Worm (Caenorhabditis elegans): ENCODE data around the gene ZK430.5.

The ZK430.5 gene

ce11 chrII:4441278-4441677 is 35.8 kb downstream of the ZK430.5 start:
- TF ChIP-seq nhr-12 (tag; optimal IDR thresholded peaks at IDR 0.05): no peak
- no peak for TF ChIP-seq snpc-4 (tag; optimal IDR thresholded peaks at IDR 0.05)
- TF ChIP-seq blmp-1 (tag; optimal IDR thresholded peaks at IDR 0.05; ENCODE audit: insufficient read depth): no peak

ce11 chrII:4444811-4445210 is 39.4 kb downstream of the ZK430.5 start:
- TF ChIP-seq nhr-25 (tag; optimal IDR thresholded peaks at IDR 0.05): no peak
- TF ChIP-seq fos-1 (tag; optimal IDR thresholded peaks at IDR 0.05): no peak
- TF ChIP-seq ceh-16 (tag; optimal IDR thresholded peaks at IDR 0.05): no peak
- TF ChIP-seq sem-4 (tag; optimal IDR thresholded peaks at IDR 0.05): no peak
- no peak for TF ChIP-seq zag-1 (tag; optimal IDR thresholded peaks at IDR 0.05)

DNA sequence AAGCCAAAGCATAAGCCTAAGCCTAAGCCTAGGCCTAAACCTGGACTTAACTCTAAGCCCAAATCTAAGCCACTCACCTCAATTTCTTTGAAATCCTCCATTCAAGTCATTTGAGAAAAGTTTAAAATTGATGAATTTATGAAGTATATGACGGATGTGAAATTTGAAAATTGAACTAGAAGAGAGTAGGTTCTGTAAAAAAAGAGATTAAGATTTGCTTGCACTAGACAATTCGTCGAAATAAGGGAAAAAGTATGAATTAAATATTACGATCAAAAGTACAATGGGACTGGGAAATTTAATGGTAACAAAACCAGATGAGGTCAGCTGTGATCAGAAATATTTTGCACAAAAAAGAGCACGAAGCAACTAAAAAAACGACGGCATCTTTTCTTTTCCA is 47.6 kb downstream of the ZK430.5 start, which contains the start of gene twk-2:
Gene twk-2 (minus strand): TSS at position 101 of the 400 bp plus-strand sequence.
- no peak for TF ChIP-seq gmeb-1 (tag; optimal IDR thresholded peaks at IDR 0.05)
- TF ChIP-seq ztf-1 (GFP tag; conservative IDR thresholded peaks at IDR 0.05): no peak
- no peak for TF ChIP-seq lsy-2 (tag; optimal IDR thresholded peaks at IDR 0.05)
- no peak for TF ChIP-seq unc-55 (GFP tag; optimal IDR thresholded peaks at IDR 0.05)
- TF ChIP-seq crh-2 (tag; optimal IDR thresholded peaks at IDR 0.05): no peak
- no peak for TF ChIP-seq ama-1 (optimal IDR thresholded peaks at IDR 0.05)
- no peak for TF ChIP-seq nhr-25 (tag; optimal IDR thresholded peaks at IDR 0.05)
- TF ChIP-seq egl-27 (tag; optimal IDR thresholded peaks at IDR 0.05): no peak
- TF ChIP-seq peb-1 (tag; optimal IDR thresholded peaks at IDR 0.05): no peak
- TF ChIP-seq dmd-4 (tag; optimal IDR thresholded peaks at IDR 0.05): no peak
- TF ChIP-seq zag-1 (tag; optimal IDR thresholded peaks at IDR 0.05): no peak
- TF ChIP-seq C34F6.9 (tag; optimal IDR thresholded peaks at IDR 0.05): no peak
- TF ChIP-seq nhr-12 (tag; optimal IDR thresholded peaks at IDR 0.05): no peak
- TF ChIP-seq F13H6.1 (tag; optimal IDR thresholded peaks at IDR 0.05): no peak
- no peak for TF ChIP-seq sma-3 (GFP tag; optimal IDR thresholded peaks at IDR 0.05)
- TF ChIP-seq sma-9 (GFP tag; optimal IDR thresholded peaks at IDR 0.05): no peak
- TF ChIP-seq sma-9 (tag; optimal IDR thresholded peaks at IDR 0.05): no peak
- no peak for TF ChIP-seq R02D3.7 (tag; optimal IDR thresholded peaks at IDR 0.05)
- TF ChIP-seq alr-1 (tag; optimal IDR thresholded peaks at IDR 0.05): no peak

DNA sequence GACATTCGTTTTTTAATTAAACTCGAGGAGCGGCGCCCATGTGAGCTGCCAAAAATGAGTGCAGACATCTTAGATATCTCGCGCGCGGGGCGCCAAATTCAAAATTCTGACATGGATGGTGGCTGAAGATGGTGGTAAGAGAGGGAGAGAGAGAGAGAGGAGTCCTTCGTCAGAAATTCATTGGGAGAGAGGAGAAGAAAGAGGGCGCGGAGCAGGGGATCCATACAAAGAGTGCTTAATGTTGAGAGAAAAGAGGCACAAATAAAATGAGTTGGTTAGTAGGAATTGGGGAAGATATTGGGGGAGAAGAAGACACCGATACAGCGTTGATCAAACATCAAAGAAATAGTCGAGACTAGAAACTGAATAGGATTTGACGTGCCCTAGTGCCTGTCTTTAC is 48.0 kb downstream of the ZK430.5 start:
- TF ChIP-seq unc-55 (GFP tag; optimal IDR thresholded peaks at IDR 0.05) (peak; percentile 38), F13H6.1 (tag; optimal IDR thresholded peaks at IDR 0.05) (no peak), C34F6.9 (tag; optimal IDR thresholded peaks at IDR 0.05) (peak; percentile 12)

DNA sequence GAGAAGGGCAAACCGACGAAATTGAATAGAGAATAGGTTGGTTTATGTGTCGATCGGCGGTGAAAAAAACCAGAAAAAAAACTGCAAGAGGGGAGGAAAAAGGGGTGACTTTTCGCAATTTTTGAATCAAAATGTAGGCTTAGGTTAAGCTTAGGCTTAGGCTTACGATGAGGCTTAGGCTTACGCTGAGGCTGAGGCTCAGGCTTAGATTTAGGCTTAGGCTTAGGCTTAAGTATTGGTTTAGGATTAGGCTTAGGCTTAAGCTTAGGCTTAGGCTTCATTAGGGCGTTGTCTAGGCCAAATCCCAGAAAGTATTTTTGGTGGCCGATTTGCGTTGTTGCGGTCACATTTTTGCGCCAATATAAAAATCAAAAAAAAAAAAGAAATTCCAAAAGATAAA is 49.4 kb downstream of the ZK430.5 start:
- TF ChIP-seq nhr-11 (tag; optimal IDR thresholded peaks at IDR 0.05): no peak
- no peak for TF ChIP-seq unc-62 (GFP tag; optimal IDR thresholded peaks at IDR 0.05)
- TF ChIP-seq aly-2 (tag; optimal IDR thresholded peaks at IDR 0.05): no peak

- TF ChIP-seq nhr-237 (tag; optimal IDR thresholded peaks at IDR 0.05) (no peak), mab-5 (tag; optimal IDR thresholded peaks at IDR 0.05) (no peak), elt-3 (tag; optimal IDR thresholded peaks at IDR 0.05) (no peak), aly-2 (tag; optimal IDR thresholded peaks at IDR 0.05) (no peak), unc-55 (GFP tag; optimal IDR thresholded peaks at IDR 0.05) (peak; percentile 68), nhr-21 (tag; optimal IDR thresholded peaks at IDR 0.05) (no peak), nhr-25 (tag; optimal IDR thresholded peaks at IDR 0.05) (no peak), C34F6.9 (tag; optimal IDR thresholded peaks at IDR 0.05) (peak; percentile 58), sem-4 (tag; optimal IDR thresholded peaks at IDR 0.05) (peak; percentile 47), skn-1 (tag; optimal IDR thresholded peaks at IDR 0.05) (no peak), unc-62 (GFP tag; optimal IDR thresholded peaks at IDR 0.05) (no peak), nhr-11 (tag; optimal IDR thresholded peaks at IDR 0.05) (no peak), lsy-2 (tag; optimal IDR thresholded peaks at IDR 0.05) (peak; percentile 19 to 25), snpc-4 (tag; optimal IDR thresholded peaks at IDR 0.05) (no peak), mbf-1 (tag; optimal IDR thresholded peaks at IDR 0.05) (no peak), mdl-1 (tag; optimal IDR thresholded peaks at IDR 0.05) (peak in 1 of 2 experiments; percentile 32), nhr-129 (tag; optimal IDR thresholded peaks at IDR 0.05) (peak; percentile 45), nhr-23 (tag; optimal IDR thresholded peaks at IDR 0.05) (no peak), elt-1 (tag; optimal IDR thresholded peaks at IDR 0.05) (no peak), egl-27 (tag; optimal IDR thresholded peaks at IDR 0.05) (no peak), lin-11 (tag; optimal IDR thresholded peaks at IDR 0.05) (no peak), ztf-1 (GFP tag; conservative IDR thresholded peaks at IDR 0.05) (no peak), peb-1 (tag; optimal IDR thresholded peaks at IDR 0.05) (no peak), fos-1 (tag; optimal IDR thresholded peaks at IDR 0.05) (no peak), sma-3 (GFP tag; optimal IDR thresholded peaks at IDR 0.05) (no peak), alr-1 (tag; optimal IDR thresholded peaks at IDR 0.05) (no peak), sma-9 (GFP tag; optimal IDR thresholded peaks at IDR 0.05) (no peak), sma-9 (tag; optimal IDR thresholded peaks at IDR 0.05) (no peak), unc-39 (tag; optimal IDR thresholded peaks at IDR 0.05) (no peak), nhr-6 (tag; optimal IDR thresholded peaks at IDR 0.05) (peak; percentile 3), lin-39 (tag; optimal IDR thresholded peaks at IDR 0.05) (no peak), zag-1 (tag; optimal IDR thresholded peaks at IDR 0.05) (peak; percentile 38), dmd-4 (tag; optimal IDR thresholded peaks at IDR 0.05) (no peak), ceh-82 (tag; optimal IDR thresholded peaks at IDR 0.05) (no peak), gmeb-1 (tag; optimal IDR thresholded peaks at IDR 0.05) (no peak)
These were observed 50.6 kb downstream of the ZK430.5 start for ce11 chrII:4456024-4456423.
